Fruit fly (Drosophila melanogaster) whole organism, embryonic: Measurements from ENCODE around the gene CG15877.

Experiments
- Atf-2 ChIP-seq: fragments of 200-800 bp; sonication (Bioruptor generic); optimal IDR thresholded peaks from 2 replicates; lab custom pipeline; 2016; ENCODE audit warnings: missing biosample characterization, missing genetic modification characterization
- Atf3 ChIP-seq: fragments of 200-800 bp; sonication (Bioruptor generic); optimal IDR thresholded peaks from 3 replicates; lab custom pipeline; 2016; ENCODE audit warnings: missing biosample characterization, missing genetic modification characterization
- C15 ChIP-seq: fragments of 200-800 bp; sonication (Bioruptor generic); IDR thresholded peaks from 3 replicates; pipeline ENCODE4 v1.3.6; 2022; ENCODE audit warnings: missing biosample characterization, missing genetic modification characterization
- CG10274 ChIP-seq: fragments of 200-800 bp; sonication (Bioruptor generic); optimal IDR thresholded peaks from 3 replicates; lab custom pipeline; 2017; ENCODE audit warnings: missing biosample characterization, mild to moderate bottlenecking, missing genetic modification characterization
- CG10321 ChIP-seq: fragments of 200-800 bp; sonication (Bioruptor generic); IDR thresholded peaks from 2 replicates; pipeline ENCODE4 v1.3.6; 2022; ENCODE audit warnings: missing biosample characterization, missing genetic modification characterization
- CG11723 ChIP-seq: fragments of 200-800 bp; sonication (Bioruptor generic); optimal IDR thresholded peaks from 2 replicates; lab custom pipeline; 2017; ENCODE audit warnings: missing biosample characterization, mild to moderate bottlenecking, missing genetic modification characterization
- CG13894 ChIP-seq: fragments of 200-800 bp; sonication (Bioruptor generic); optimal IDR thresholded peaks from 3 replicates; lab custom pipeline; 2018; ENCODE audit warnings: missing biosample characterization, mild to moderate bottlenecking, missing genetic modification characterization, moderate library complexity
- CG17802 ChIP-seq: fragments of 200-800 bp; sonication (Bioruptor generic); optimal IDR thresholded peaks from 2 replicates; lab custom pipeline; 2018; ENCODE audit warnings: missing biosample characterization, mild to moderate bottlenecking, missing genetic modification characterization, moderate library complexity
- CG3838 ChIP-seq: fragments of 200-800 bp; sonication (Bioruptor generic); optimal IDR thresholded peaks from 3 replicates; lab custom pipeline; 2016; ENCODE audit warnings: missing biosample characterization, missing genetic modification characterization
- CG4617 ChIP-seq: fragments of 200-800 bp; sonication (Bioruptor generic); optimal IDR thresholded peaks from 3 replicates; lab custom pipeline; 2016; ENCODE audit warnings: missing biosample characterization, missing genetic modification characterization, borderline replicate concordance
- CG4820 ChIP-seq: fragments of 200-800 bp; sonication (Bioruptor generic); optimal IDR thresholded peaks from 3 replicates; lab custom pipeline; 2016; ENCODE audit warnings: missing biosample characterization, missing genetic modification characterization
- CG5180 ChIP-seq: fragments of 200-800 bp; sonication (Bioruptor generic); optimal IDR thresholded peaks from 3 replicates; lab custom pipeline; 2017; ENCODE audit warnings: missing biosample characterization, missing genetic modification characterization, mild to moderate bottlenecking, moderate library complexity, missing genetic modification reagents
- CG7556 ChIP-seq: fragments of 200-800 bp; sonication (Bioruptor generic); optimal IDR thresholded peaks from 2 replicates; lab custom pipeline; 2017; ENCODE audit warnings: missing biosample characterization, mild to moderate bottlenecking, missing genetic modification characterization
- CG8765 ChIP-seq: fragments of 200-800 bp; sonication (Bioruptor generic); IDR thresholded peaks from 2 replicates; pipeline ENCODE4 v1.3.6; 2022; ENCODE audit warnings: missing biosample characterization, missing genetic modification characterization
- D ChIP-seq, 2 experiments: fragments of 200-800 bp in 1 of 2; fragments of >200 bp in 1 of 2; sonication (Bioruptor generic) in 1 of 2; optimal IDR thresholded peaks; 2 replicates in 1 of 2; 3 replicates in 1 of 2; lab custom pipeline; 2017; ENCODE audit warnings: mild to moderate bottlenecking in 1 of 2, missing biosample characterization in 1 of 2, missing genetic modification characterization in 1 of 2, missing genetic modification reagents in 1 of 2
- D19B ChIP-seq: fragments of 200-800 bp; sonication (Bioruptor generic); optimal IDR thresholded peaks from 2 replicates; lab custom pipeline; 2017; ENCODE audit warnings: missing biosample characterization, mild to moderate bottlenecking, missing genetic modification characterization
- Dek ChIP-seq: fragments of 200-800 bp; sonication (Bioruptor generic); optimal IDR thresholded peaks from 3 replicates; lab custom pipeline; 2019; ENCODE audit warnings: missing biosample characterization, mild to moderate bottlenecking, missing genetic modification characterization, moderate library complexity
- Fer2 ChIP-seq: fragments of 200-800 bp; sonication (Bioruptor generic); optimal IDR thresholded peaks from 2 replicates; lab custom pipeline; 2018; ENCODE audit warnings: missing biosample characterization, mild to moderate bottlenecking, missing genetic modification characterization, moderate library complexity
- HLH54F ChIP-seq: fragments of 200-800 bp; sonication (Bioruptor generic); optimal IDR thresholded peaks from 3 replicates; lab custom pipeline; 2016; ENCODE audit warnings: missing biosample characterization, missing genetic modification characterization
- Mad ChIP-seq: fragments of 200-800 bp; sonication (Bioruptor generic); optimal IDR thresholded peaks from 2 replicates; lab custom pipeline; 2016; ENCODE audit warnings: missing biosample characterization, missing genetic modification characterization
- Meics ChIP-seq: fragments of 200-800 bp; sonication (Bioruptor generic); optimal IDR thresholded peaks from 2 replicates; lab custom pipeline; 2017; ENCODE audit warnings: missing biosample characterization, mild to moderate bottlenecking, missing genetic modification characterization
- Myb ChIP-seq: fragments of 200-800 bp; sonication (Bioruptor generic); optimal IDR thresholded peaks from 2 replicates; lab custom pipeline; 2016; ENCODE audit warnings: missing biosample characterization, missing genetic modification characterization
- NFAT ChIP-seq: fragments of 200-800 bp; sonication (Bioruptor generic); IDR thresholded peaks from 2 replicates; pipeline ENCODE4 v1.3.6; 2022; ENCODE audit warnings: missing biosample characterization, missing genetic modification characterization
- Nf-YC ChIP-seq: fragments of 200-800 bp; optimal IDR thresholded peaks from 3 replicates; lab custom pipeline; 2019; ENCODE audit warnings: missing biosample characterization, mild to moderate bottlenecking, missing genetic modification characterization, moderate library complexity
- Optix ChIP-seq: fragments of 200-800 bp; sonication (Bioruptor generic); IDR thresholded peaks from 3 replicates; pipeline ENCODE4 v1.3.6; 2022; ENCODE audit warnings: missing biosample characterization, missing genetic modification characterization
- Poxn ChIP-seq: fragments of 200-800 bp; sonication (Bioruptor generic); IDR thresholded peaks from 2 replicates; pipeline ENCODE4 v1.3.6; 2022; ENCODE audit warnings: missing biosample characterization, missing genetic modification characterization
- Xrp1 ChIP-seq: fragments of 200-800 bp; sonication (Bioruptor generic); IDR thresholded peaks from 2 replicates; pipeline ENCODE4 v1.3.6; 2022; ENCODE audit warnings: missing biosample characterization, missing genetic modification characterization
- ac ChIP-seq: fragments of 200-800 bp; sonication (Bioruptor generic); optimal IDR thresholded peaks from 3 replicates; lab custom pipeline; 2017; ENCODE audit warnings: missing biosample characterization, mild to moderate bottlenecking, missing genetic modification characterization
- bcd ChIP-seq: fragments of 200-800 bp; sonication (Bioruptor generic); optimal IDR thresholded peaks from 2 replicates; lab custom pipeline; 2017; ENCODE audit warnings: missing biosample characterization, mild to moderate bottlenecking, missing genetic modification characterization
- chinmo ChIP-seq: fragments of 200-800 bp; sonication (Bioruptor generic); IDR thresholded peaks from 4 replicates; pipeline ENCODE4 v1.3.6; 2022; ENCODE audit warnings: missing biosample characterization, missing genetic modification characterization; ENCODE audit not compliant: partially characterized antibody
- chn ChIP-seq: fragments of 200-800 bp; sonication (Bioruptor generic); optimal IDR thresholded peaks from 2 replicates; lab custom pipeline; 2016; ENCODE audit warnings: missing biosample characterization, missing genetic modification characterization
- cwo ChIP-seq: fragments of 200-800 bp; sonication (Bioruptor generic); optimal IDR thresholded peaks from 3 replicates; lab custom pipeline; 2017; ENCODE audit warnings: missing biosample characterization, missing genetic modification characterization, mild to moderate bottlenecking, moderate library complexity, missing genetic modification reagents
- fd3F ChIP-seq: fragments of 200-800 bp; sonication (Bioruptor generic); optimal IDR thresholded peaks from 2 replicates; lab custom pipeline; 2018; ENCODE audit warnings: missing biosample characterization, mild to moderate bottlenecking, missing genetic modification characterization, moderate library complexity
- gcm2 ChIP-seq: fragments of 200-800 bp; sonication (Bioruptor generic); optimal IDR thresholded peaks from 2 replicates; lab custom pipeline; 2016; ENCODE audit warnings: missing biosample characterization, missing genetic modification characterization
- hb ChIP-seq: fragments of 200-800 bp; sonication (Bioruptor generic); IDR thresholded peaks from 3 replicates; pipeline ENCODE4 v1.3.6; 2022; ENCODE audit warnings: missing biosample characterization, missing genetic modification characterization; ENCODE audit not compliant: partially characterized antibody
- her ChIP-seq: fragments of 200-800 bp; sonication (Bioruptor generic); optimal IDR thresholded peaks from 2 replicates; lab custom pipeline; 2016; ENCODE audit warnings: missing biosample characterization, missing genetic modification characterization
- kah ChIP-seq: fragments of 200-800 bp; sonication (Bioruptor generic); optimal IDR thresholded peaks from 2 replicates; lab custom pipeline; 2018; ENCODE audit warnings: missing biosample characterization, mild to moderate bottlenecking, missing genetic modification characterization
- peb ChIP-seq: fragments of 200-800 bp; sonication (Bioruptor generic); IDR thresholded peaks from 2 replicates; pipeline ENCODE4 v1.3.6; 2022; ENCODE audit warnings: missing biosample characterization, missing genetic modification characterization
- pho ChIP-seq: fragments of 200-800 bp; sonication (Bioruptor generic); optimal IDR thresholded peaks from 2 replicates; lab custom pipeline; 2016; ENCODE audit warnings: missing biosample characterization, missing genetic modification characterization
- phol ChIP-seq: fragments of 200-800 bp; sonication (Bioruptor generic); optimal IDR thresholded peaks from 3 replicates; lab custom pipeline; 2018; ENCODE audit warnings: missing biosample characterization, mild to moderate bottlenecking, missing genetic modification characterization, moderate library complexity
- psq ChIP-seq: fragments of 200-800 bp; sonication (Bioruptor generic); optimal IDR thresholded peaks from 2 replicates; lab custom pipeline; 2017; ENCODE audit warnings: missing biosample characterization, missing genetic modification characterization
- seq ChIP-seq: fragments of 200-800 bp; sonication (Bioruptor generic); IDR thresholded peaks from 2 replicates; pipeline ENCODE4 v1.3.6; 2022; ENCODE audit warnings: missing biosample characterization, missing genetic modification characterization
- sim ChIP-seq: fragments of 200-800 bp; sonication (Bioruptor generic); IDR thresholded peaks from 2 replicates; pipeline ENCODE4 v1.3.6; 2022; ENCODE audit warnings: missing biosample characterization, missing genetic modification characterization
- slou ChIP-seq: fragments of 200-800 bp; sonication (Bioruptor generic); optimal IDR thresholded peaks from 3 replicates; lab custom pipeline; 2016; ENCODE audit warnings: missing biosample characterization, missing genetic modification characterization
- so ChIP-seq: fragments of 200-800 bp; sonication (Bioruptor generic); IDR thresholded peaks from 3 replicates; pipeline ENCODE4 v1.3.6; 2022; ENCODE audit warnings: missing biosample characterization, missing genetic modification characterization
- tin ChIP-seq: fragments of 200-800 bp; sonication (Bioruptor generic); optimal IDR thresholded peaks from 3 replicates; lab custom pipeline; 2016; ENCODE audit warnings: missing biosample characterization, missing genetic modification characterization
- trem ChIP-seq: fragments of 200-800 bp; optimal IDR thresholded peaks from 3 replicates; lab custom pipeline; 2019; ENCODE audit warnings: missing biosample characterization, mild to moderate bottlenecking, missing genetic modification characterization, moderate library complexity
- trh ChIP-seq: fragments of 200-800 bp; sonication (Bioruptor generic); optimal IDR thresholded peaks from 2 replicates; lab custom pipeline; 2016; ENCODE audit warnings: missing biosample characterization, missing genetic modification characterization
- yki ChIP-seq: fragments of >200 bp; optimal IDR thresholded peaks from 3 replicates; lab custom pipeline; 2018
- zen2 ChIP-seq: fragments of 200-800 bp; sonication (Bioruptor generic); IDR thresholded peaks from 3 replicates; pipeline ENCODE4 v1.3.6; 2022; ENCODE audit warnings: missing biosample characterization, missing genetic modification characterization; ENCODE audit not compliant: partially characterized antibody

The CG15877 gene

dm6 chr3L:2417399-2418040 lies 40.2 kb upstream of the CG15877 start (continued):
- TF ChIP-seq psq (GFP tag; lab: Kevin White, UChicago) (peak; percentile 18), yki (no peak), CG7556 (GFP tag; lab: Kevin White, UChicago) (peak; percentile 87), Optix (GFP tag; lab: Robert Waterston, UW) (no peak), CG3838 (GFP tag; lab: Kevin White, UChicago) (peak; percentile 3), CG17802 (tag; lab: Kevin White, UChicago) (peak; percentile 13), chinmo (peak; percentile 85; the same call in 3 of the 4 replicates), gcm2 (GFP tag; lab: Kevin White, UChicago) (peak; percentile 25), CG8765 (GFP tag; lab: Robert Waterston, UW) (no peak), D19B (no peak), CG5180 (GFP tag; lab: Kevin White, UChicago) (peak; percentile 63), zen2 (GFP tag; lab: Robert Waterston, UW) (no peak), Mad (GFP tag; lab: Kevin White, UChicago) (no peak), fd3F (GFP tag; lab: Kevin White, UChicago) (peak; percentile 54), CG10321 (GFP tag; lab: Robert Waterston, UW) (no peak), bcd (peak; percentile 75), D (optimal IDR thresholded peaks at IDR 0.05; lab: Kevin White, UChicago) (no peak), D (GFP tag; optimal IDR thresholded peaks at IDR 0.05; lab: Kevin White, UChicago) (peak; percentile 75), slou (GFP tag; lab: Kevin White, UChicago) (peak; percentile 43), CG13894 (tag; lab: Kevin White, UChicago) (no peak), trh (GFP tag; lab: Kevin White, UChicago) (no peak), tin (GFP tag; lab: Kevin White, UChicago) (peak; percentile 57), sim (GFP tag; lab: Robert Waterston, UW) (no peak), C15 (GFP tag; lab: Robert Waterston, UW) (no peak), NFAT (GFP tag; lab: Robert Waterston, UW) (no peak), Fer2 (tag; lab: Kevin White, UChicago) (peak; percentile 25), Atf-2 (GFP tag; lab: Kevin White, UChicago) (no peak), kah (GFP tag; lab: Kevin White, UChicago) (peak; percentile 62), Myb (no peak), CG4617 (GFP tag; lab: Kevin White, UChicago) (peak; percentile 3), Nf-YC (tag; lab: Kevin White, UChicago) (peak; percentile 61), CG10274 (GFP tag; lab: Kevin White, UChicago) (peak; percentile 62), chn (GFP tag; lab: Kevin White, UChicago) (no peak), CG11723 (GFP tag; lab: Kevin White, UChicago) (peak; percentile 68), CG4820 (GFP tag; lab: Kevin White, UChicago) (peak; percentile 69), pho (no peak), Meics (GFP tag; lab: Kevin White, UChicago) (peak; percentile 77), Dek (tag; lab: Kevin White, UChicago) (peak; percentile 55), so (peak; percentile 73; the same call in 2 of the 3 replicates), seq (GFP tag; lab: Robert Waterston, UW) (0 out of 2 replicates have a peak, but pooled peaks have one; percentile 49), hb (GFP tag; lab: Robert Waterston, UW) (no peak), trem (tag; lab: Kevin White, UChicago) (peak; percentile 44), Atf3 (no peak), cwo (peak; percentile 75), ac (GFP tag; lab: Kevin White, UChicago) (no peak), HLH54F (no peak), Poxn (no peak), phol (peak; percentile 86), her (GFP tag; lab: Kevin White, UChicago) (no peak), peb (GFP tag; lab: Robert Waterston, UW) (peak; percentile 8; the same call in 1 of the 2 replicates), Xrp1 (GFP tag; lab: Robert Waterston, UW) (peak; percentile 71)
